Fruit fly (Drosophila melanogaster) whole organism, adult: ENCODE measurements around the gene CG33630.

ENCODE experiments used
- CG11617 ChIP-seq: fragments of 200-800 bp; sonication (Bioruptor generic); optimal IDR thresholded peaks from 2 replicates; lab custom pipeline; 2017; ENCODE audit warnings: mild to moderate bottlenecking, missing biosample characterization, missing genetic modification reagents, missing genetic modification characterization
- CG33017 ChIP-seq: fragments of 200-800 bp; sonication (Bioruptor generic); optimal IDR thresholded peaks from 2 replicates; lab custom pipeline; 2018; ENCODE audit warnings: missing biosample characterization, mild to moderate bottlenecking, missing genetic modification characterization, moderate library complexity
- CG7045 ChIP-seq: fragments of 200-800 bp; sonication (Bioruptor generic); optimal IDR thresholded peaks from 2 replicates; lab custom pipeline; 2017; ENCODE audit warnings: missing biosample characterization, mild to moderate bottlenecking, missing genetic modification characterization
- Hr96 ChIP-seq: fragments of 200-800 bp; sonication (Bioruptor generic); optimal IDR thresholded peaks from 2 replicates; lab custom pipeline; 2016; ENCODE audit warnings: missing biosample characterization, missing genetic modification characterization
- Mnt ChIP-seq: fragments of 200-800 bp; sonication (Bioruptor generic); optimal IDR thresholded peaks from 2 replicates; lab custom pipeline; 2016; ENCODE audit warnings: missing biosample characterization, mild to moderate bottlenecking, missing genetic modification characterization
- cnc ChIP-seq, 2 experiments: fragments of >200 bp; optimal IDR thresholded peaks; 2 replicates each; lab custom pipeline; 2017
- toe ChIP-seq: fragments of 200-800 bp; sonication (Bioruptor generic); optimal IDR thresholded peaks from 2 replicates; lab custom pipeline; 2016; ENCODE audit warnings: missing biosample characterization, missing genetic modification characterization

DNA sequence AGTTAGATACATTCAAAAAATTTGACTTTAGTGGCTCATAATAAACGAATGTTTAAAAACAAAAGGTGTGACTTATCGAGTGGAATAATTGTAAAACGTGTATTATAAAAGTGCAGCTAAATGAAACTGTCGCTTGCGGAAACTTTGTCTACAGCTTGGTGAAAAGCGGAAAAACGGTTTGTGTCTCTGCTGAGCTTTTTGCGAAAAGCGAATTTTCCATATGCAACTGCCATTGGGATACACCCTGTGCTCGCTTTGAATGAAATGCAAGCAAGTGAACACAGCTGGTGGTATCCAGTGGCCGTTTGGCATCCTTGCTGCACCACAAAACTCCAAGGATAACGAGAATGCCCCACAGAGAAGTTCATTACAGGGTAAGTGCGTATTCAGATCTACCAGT, 28.5 kb downstream of the CG33630 start:
- TF ChIP-seq CG33017 (tag; lab: Kevin White, UChicago) (no peak), toe (no peak), CG11617 (GFP tag; lab: Kevin White, UChicago) (no peak), CG7045 (GFP tag; lab: Kevin White, UChicago) (no peak), Hr96 (GFP tag; lab: Kevin White, UChicago) (no peak), cnc (optimal IDR thresholded peaks at IDR 0.05; lab: Kevin White, UChicago) (no peak), Mnt (no peak)
